Worm (Caenorhabditis elegans) whole organism, young adult: ENCODE measurements around the gene vab-23.

Experiments
- C06A6.2 ChIP-seq: fragments of 200-800 bp; sonication (Bioruptor generic); conservative IDR thresholded peaks from 2 replicates; pipeline ENCODE4 v1.3.6; 2022; ENCODE audit warnings: missing genetic modification characterization, missing compliant biosample characterization
- D2030.7 ChIP-seq: fragments of 200-800 bp; sonication (Bioruptor generic); IDR thresholded peaks from 2 replicates; pipeline ENCODE4 v1.3.6; 2022; ENCODE audit warnings: missing genetic modification reagents, missing genetic modification characterization, missing compliant biosample characterization
- F23B12.7 ChIP-seq: sonication (generic microtip); optimal IDR thresholded peaks from 2 replicates; lab custom pipeline; 2017; ENCODE audit warnings: missing genetic modification characterization, mild to moderate bottlenecking, missing compliant biosample characterization, antibody characterized with exemption, moderate library complexity; ENCODE audit not compliant: insufficient read depth
- F33H1.4 ChIP-seq: fragments of 200-800 bp; sonication (Bioruptor generic); IDR thresholded peaks from 2 replicates; pipeline ENCODE4 v1.3.6; 2022; ENCODE audit warnings: missing genetic modification reagents, missing genetic modification characterization, missing compliant biosample characterization
- F49E8.2 ChIP-seq: sonication (generic microtip); optimal IDR thresholded peaks from 3 replicates; lab custom pipeline; 2017; ENCODE audit warnings: missing genetic modification characterization, mild to moderate bottlenecking, missing compliant biosample characterization, antibody characterized with exemption, moderate library complexity; ENCODE audit not compliant: insufficient read depth
- T07F8.4 ChIP-seq: sonication (generic microtip); optimal IDR thresholded peaks from 2 replicates; lab custom pipeline; 2016; ENCODE audit warnings: mild to moderate bottlenecking, missing genetic modification characterization, moderate library complexity, missing compliant biosample characterization
- Y95B8A.8 ChIP-seq: fragments of 200-800 bp; sonication (Bioruptor generic); IDR thresholded peaks from 2 replicates; pipeline ENCODE4 v1.3.6; 2022; ENCODE audit warnings: missing genetic modification reagents, missing genetic modification characterization, missing compliant biosample characterization
- aptf-2 ChIP-seq: fragments of 200-800 bp; sonication (Bioruptor generic); conservative IDR thresholded peaks from 2 replicates; pipeline ENCODE4 v1.3.6; 2022; ENCODE audit warnings: missing genetic modification reagents, missing genetic modification characterization, missing compliant biosample characterization
- aptf-3 ChIP-seq: fragments of 200-800 bp; sonication (Bioruptor generic); IDR thresholded peaks from 2 replicates; pipeline ENCODE4 v1.3.6; 2022; ENCODE audit warnings: missing genetic modification characterization, missing compliant biosample characterization
- ceh-58 ChIP-seq: fragments of 200-800 bp; sonication (Bioruptor generic); IDR thresholded peaks from 2 replicates; pipeline ENCODE4 v1.3.6; 2022; ENCODE audit warnings: missing genetic modification characterization, missing compliant biosample characterization
- dox-1 ChIP-seq: fragments of 200-800 bp; sonication (Bioruptor generic); IDR thresholded peaks from 2 replicates; pipeline ENCODE4 v1.3.6; 2022; ENCODE audit warnings: missing genetic modification reagents, missing genetic modification characterization, missing compliant biosample characterization
- dpl-1 ChIP-seq: fragments of 150-350 bp; optimal IDR thresholded peaks from 2 replicates; lab custom pipeline; 2014; ENCODE audit warnings: missing biosample characterization, missing genetic modification reagents, missing genetic modification characterization
- efl-1 ChIP-seq: fragments of 150-350 bp; optimal IDR thresholded peaks from 2 replicates; lab custom pipeline; 2014; ENCODE audit warnings: missing biosample characterization, missing genetic modification reagents, missing genetic modification characterization
- egl-44 ChIP-seq: fragments of 200-800 bp; sonication (Bioruptor generic); IDR thresholded peaks from 2 replicates; pipeline ENCODE4 v1.3.6; 2022; ENCODE audit warnings: missing genetic modification reagents, missing genetic modification characterization, missing compliant biosample characterization
- egrh-3 ChIP-seq: fragments of 200-800 bp; sonication (Bioruptor generic); IDR thresholded peaks from 2 replicates; pipeline ENCODE4 v1.3.6; 2022; ENCODE audit warnings: missing genetic modification reagents, missing genetic modification characterization, missing compliant biosample characterization
- hmg-1.2 ChIP-seq: fragments of 200-800 bp; sonication (Bioruptor generic); IDR thresholded peaks from 2 replicates; pipeline ENCODE4 v1.3.6; 2022; ENCODE audit warnings: missing genetic modification reagents, missing genetic modification characterization, missing compliant biosample characterization
- let-526 ChIP-seq: fragments of 200-800 bp; sonication (Bioruptor generic); IDR thresholded peaks from 2 replicates; pipeline ENCODE4 v1.3.6; 2022; ENCODE audit warnings: missing genetic modification reagents, missing genetic modification characterization, missing compliant biosample characterization
- lin-40 ChIP-seq: sonication (generic microtip); optimal IDR thresholded peaks from 2 replicates; lab custom pipeline; 2016; ENCODE audit warnings: missing genetic modification characterization, mild to moderate bottlenecking, missing compliant biosample characterization, missing genotype, missing genetic modification reagents
- lin-54 ChIP-seq: fragments of 200-800 bp; sonication (Bioruptor generic); optimal IDR thresholded peaks from 2 replicates; lab custom pipeline; 2018; ENCODE audit warnings: mild to moderate bottlenecking, missing genetic modification characterization, missing compliant biosample characterization
- lsl-1 ChIP-seq: fragments of 200-800 bp; sonication (Bioruptor generic); optimal IDR thresholded peaks from 2 replicates; lab custom pipeline; 2018; ENCODE audit warnings: mild to moderate bottlenecking, missing genetic modification characterization, moderate library complexity, missing compliant biosample characterization
- madf-3 ChIP-seq: fragments of 200-800 bp; sonication (Bioruptor generic); IDR thresholded peaks from 2 replicates; pipeline ENCODE4 v1.3.6; 2022; ENCODE audit warnings: missing genetic modification reagents, missing genetic modification characterization, missing compliant biosample characterization
- madf-6 ChIP-seq: fragments of 200-800 bp; sonication (Bioruptor generic); IDR thresholded peaks from 2 replicates; pipeline ENCODE4 v1.3.6; 2022; ENCODE audit warnings: missing genetic modification reagents, missing genetic modification characterization, missing compliant biosample characterization
- mcd-1 ChIP-seq: fragments of 200-800 bp; sonication (Bioruptor generic); IDR thresholded peaks from 2 replicates; pipeline ENCODE4 v1.3.6; 2022; ENCODE audit warnings: missing genetic modification reagents, missing genetic modification characterization, missing compliant biosample characterization
- nfya-1 ChIP-seq: sonication (generic microtip); optimal IDR thresholded peaks from 2 replicates; lab custom pipeline; 2017; ENCODE audit warnings: antibody characterized with exemption, missing compliant biosample characterization, missing genetic modification characterization, borderline replicate concordance; ENCODE audit not compliant: insufficient read depth
- pbrm-1 ChIP-seq: fragments of 200-800 bp; sonication (Bioruptor generic); IDR thresholded peaks from 2 replicates; pipeline ENCODE4 v1.3.6; 2022; ENCODE audit warnings: missing genetic modification reagents, missing genetic modification characterization, missing compliant biosample characterization
- rec-8 ChIP-seq, 2 experiments: sonication (generic microtip); optimal IDR thresholded peaks; 2 replicates each; lab custom pipeline; 2016; ENCODE audit warnings: mild to moderate bottlenecking in 2 of 2, missing genetic modification characterization in 2 of 2, missing genetic modification reagents in 2 of 2, missing genotype in 2 of 2, missing biosample characterization in 1 of 2, missing compliant biosample characterization in 1 of 2, moderate library complexity in 1 of 2
- rpc-1 ChIP-seq, 2 experiments: fragments of 150-350 bp in 1 of 2; sonication (generic microtip) in 1 of 2; optimal IDR thresholded peaks; 2 replicates each; lab custom pipeline; 2014 to 2018; ENCODE audit warnings: missing biosample characterization in 1 of 2, missing genetic modification characterization in 1 of 2, missing genetic modification reagents in 1 of 2, missing genotype in 1 of 2
- snpc-1.3 ChIP-seq: sonication (generic microtip); optimal IDR thresholded peaks from 2 replicates; lab custom pipeline; 2017; ENCODE audit warnings: missing genetic modification characterization, mild to moderate bottlenecking, missing compliant biosample characterization, antibody characterized with exemption, moderate library complexity, missing genotype, missing genetic modification reagents; ENCODE audit not compliant: insufficient read depth
- snpc-3.4 ChIP-seq: sonication (generic microtip); optimal IDR thresholded peaks from 2 replicates; lab custom pipeline; 2017; ENCODE audit warnings: missing genetic modification characterization, mild to moderate bottlenecking, missing compliant biosample characterization, antibody characterized with exemption, moderate library complexity, missing genotype, missing genetic modification reagents
- sptf-2 ChIP-seq: fragments of 200-800 bp; sonication (Bioruptor generic); optimal IDR thresholded peaks from 2 replicates; lab custom pipeline; 2018; ENCODE audit warnings: mild to moderate bottlenecking, missing genetic modification characterization, missing compliant biosample characterization
- unc-62 ChIP-seq: fragments of 150-350 bp; optimal IDR thresholded peaks from 2 replicates; lab custom pipeline; 2014; ENCODE audit warnings: missing biosample characterization, missing genetic modification reagents, missing genetic modification characterization
- xnd-1 ChIP-seq: sonication (generic microtip); optimal IDR thresholded peaks from 2 replicates; lab custom pipeline; 2016; ENCODE audit warnings: missing genotype, missing genetic modification reagents, missing genetic modification characterization, missing compliant biosample characterization
- zim-3 ChIP-seq: sonication (generic microtip); optimal IDR thresholded peaks from 2 replicates; lab custom pipeline; 2017; ENCODE audit warnings: mild to moderate bottlenecking, missing genetic modification characterization, moderate library complexity, missing compliant biosample characterization
- ztf-28 ChIP-seq: fragments of 200-800 bp; sonication (Bioruptor generic); IDR thresholded peaks from 2 replicates; pipeline ENCODE4 v1.3.6; 2022; ENCODE audit warnings: missing genetic modification reagents, missing genetic modification characterization, missing compliant biosample characterization

The vab-23 gene

ce11 chrII:11916555-11916941 is 15.5 kb upstream of the vab-23 start (continued):
- TF ChIP-seq D2030.7 (GFP tag; lab: Robert Waterston, UW) (no peak), pbrm-1 (GFP tag; lab: Robert Waterston, UW) (peak; percentile 47; the same call in 1 of the 2 replicates), T07F8.4 (tag; lab: Kevin White, UChicago) (peak; percentile 27), aptf-2 (no peak), dox-1 (GFP tag; lab: Robert Waterston, UW) (0 out of 2 replicates have a peak, but pooled peaks have one; percentile 15)

ce11 chrII:11915770-11916554 is 15.0 kb upstream of the vab-23 start, which contains the start of the genes vps-15 and hmg-12:
TSS of gene vps-15 (minus strand) at chrII:11915852.
TSS of gene hmg-12 (plus strand) at chrII:11916513.
- TF ChIP-seq rpc-1 (optimal IDR thresholded peaks at IDR 0.05; lab: Kevin White, UChicago) (no peak), rpc-1 (tag; optimal IDR thresholded peaks at IDR 0.05; lab: Kevin White, UChicago) (no peak), sptf-2 (no peak), F33H1.4 (GFP tag; lab: Robert Waterston, UW) (peak; percentile 58), dpl-1 (GFP tag; lab: Kevin White, UChicago) (peak; percentile 37), madf-3 (no peak), ceh-58 (GFP tag; lab: Robert Waterston, UW) (no peak), F23B12.7 (tag; lab: Kevin White, UChicago) (no peak), let-526 (GFP tag; lab: Robert Waterston, UW) (no peak), lin-54 (GFP tag; lab: Kevin White, UChicago) (peak; percentile 40), zim-3 (no peak), F49E8.2 (tag; lab: Kevin White, UChicago) (peak; percentile 60), snpc-3.4 (tag; lab: Kevin White, UChicago) (peak; percentile 20), egl-44 (no peak), snpc-1.3 (tag; lab: Kevin White, UChicago) (peak; percentile 45), mcd-1 (no peak), Y95B8A.8 (GFP tag; lab: Robert Waterston, UW) (no peak), xnd-1 (tag; lab: Kevin White, UChicago) (peak; percentile 26), aptf-3 (GFP tag; lab: Robert Waterston, UW) (no peak), C06A6.2 (no peak), egrh-3 (GFP tag; lab: Robert Waterston, UW) (no peak), lin-40 (tag; lab: Kevin White, UChicago) (no peak), efl-1 (GFP tag; lab: Kevin White, UChicago) (peak; percentile 19), pbrm-1 (GFP tag; lab: Robert Waterston, UW) (no peak), D2030.7 (GFP tag; lab: Robert Waterston, UW) (peak; percentile 17; the same call in 1 of the 2 replicates), nfya-1 (tag; lab: Kevin White, UChicago) (no peak), madf-6 (peak; percentile 67), lsl-1 (GFP tag; lab: Kevin White, UChicago) (peak; percentile 82), hmg-1.2 (peak; percentile 95), rec-8 (tag; optimal IDR thresholded peaks at IDR 0.05; lab: Kevin White, UChicago) (no peak), unc-62 (GFP tag; lab: Kevin White, UChicago) (no peak), ztf-28 (GFP tag; lab: Robert Waterston, UW) (no peak)
